Worm (Caenorhabditis elegans) whole organism, late embryonic: ENCODE results near the gene tbx-7.

Source experiments
- C38D4.7 ChIP-seq: fragments of 200-800 bp; sonication (Bioruptor generic); optimal IDR thresholded peaks from 2 replicates; lab custom pipeline; 2018; ENCODE audit warnings: mild to moderate bottlenecking, missing genetic modification characterization, moderate library complexity, missing compliant biosample characterization
- F13H6.1 ChIP-seq: sonication (generic microtip); optimal IDR thresholded peaks from 2 replicates; lab custom pipeline; 2016; ENCODE audit warnings: missing genetic modification characterization, missing compliant biosample characterization
- Y22D7AL.16 ChIP-seq: sonication (generic microtip); optimal IDR thresholded peaks from 2 replicates; lab custom pipeline; 2016; ENCODE audit warnings: missing genetic modification characterization, missing compliant biosample characterization
- ahr-1 ChIP-seq: sonication (generic microtip); optimal IDR thresholded peaks from 2 replicates; lab custom pipeline; 2016; ENCODE audit warnings: missing genetic modification characterization, missing compliant biosample characterization
- ceh-19 ChIP-seq: fragments of 200-800 bp; sonication (Bioruptor generic); optimal IDR thresholded peaks from 2 replicates; lab custom pipeline; 2018; ENCODE audit warnings: mild to moderate bottlenecking, missing genetic modification characterization, missing compliant biosample characterization
- ceh-24 ChIP-seq: sonication (generic microtip); optimal IDR thresholded peaks from 2 replicates; lab custom pipeline; 2016; ENCODE audit warnings: mild to moderate bottlenecking, missing genetic modification characterization, missing compliant biosample characterization
- ceh-30 ChIP-seq: fragments of 150-350 bp; optimal IDR thresholded peaks from 2 replicates; lab custom pipeline; 2014; ENCODE audit warnings: missing biosample characterization, missing genetic modification characterization
- ceh-34 ChIP-seq: sonication (generic microtip); optimal IDR thresholded peaks from 2 replicates; lab custom pipeline; 2016; ENCODE audit warnings: mild to moderate bottlenecking, missing genetic modification characterization, missing compliant biosample characterization
- ceh-45 ChIP-seq: fragments of 200-800 bp; sonication (Bioruptor generic); IDR thresholded peaks from 2 replicates; pipeline ENCODE4 v1.3.6; 2022; ENCODE audit warnings: missing genetic modification reagents, missing genetic modification characterization, missing compliant biosample characterization
- che-1 ChIP-seq: sonication (generic microtip); optimal IDR thresholded peaks from 2 replicates; lab custom pipeline; 2016; ENCODE audit warnings: mild to moderate bottlenecking, missing genetic modification characterization, missing compliant biosample characterization
- dmd-4 ChIP-seq: sonication (generic microtip); optimal IDR thresholded peaks from 2 replicates; lab custom pipeline; 2016; ENCODE audit warnings: borderline replicate concordance, missing genetic modification characterization, missing compliant biosample characterization
- elt-2 ChIP-seq: sonication (generic microtip); optimal IDR thresholded peaks from 2 replicates; lab custom pipeline; 2016; ENCODE audit warnings: missing genetic modification reagents, missing genetic modification characterization, missing compliant biosample characterization
- hlh-30 ChIP-seq: sonication (generic microtip); optimal IDR thresholded peaks from 2 replicates; lab custom pipeline; 2017; ENCODE audit warnings: antibody characterized with exemption, missing genetic modification characterization, missing compliant biosample characterization; ENCODE audit not compliant: insufficient read depth
- hlh-8 ChIP-seq: sonication (generic microtip); optimal IDR thresholded peaks from 2 replicates; lab custom pipeline; 2016; ENCODE audit warnings: missing genotype, missing genetic modification characterization, missing compliant biosample characterization
- npax-4 ChIP-seq: sonication (generic microtip); optimal IDR thresholded peaks from 2 replicates; lab custom pipeline; 2016; ENCODE audit warnings: missing genetic modification characterization, missing compliant biosample characterization
- pax-1 ChIP-seq: fragments of 150-350 bp; optimal IDR thresholded peaks from 2 replicates; lab custom pipeline; 2014; ENCODE audit warnings: missing biosample characterization, missing genetic modification characterization
- pha-4 ChIP-seq: fragments of 150-350 bp; optimal IDR thresholded peaks from 2 replicates; lab custom pipeline; 2018; ENCODE audit warnings: missing biosample characterization, missing genetic modification reagents, missing genetic modification characterization
- pqm-1 ChIP-seq: sonication (generic microtip); optimal IDR thresholded peaks from 2 replicates; lab custom pipeline; 2016; ENCODE audit warnings: missing genetic modification characterization, missing compliant biosample characterization
- pros-1 ChIP-seq: fragments of 150-350 bp; optimal IDR thresholded peaks from 2 replicates; lab custom pipeline; 2014; ENCODE audit warnings: missing biosample characterization, missing genetic modification reagents, missing genetic modification characterization
- ref-2 ChIP-seq: sonication (generic microtip); optimal IDR thresholded peaks from 2 replicates; lab custom pipeline; 2016; ENCODE audit warnings: missing genetic modification characterization, missing compliant biosample characterization
- rnt-1 ChIP-seq: sonication (generic microtip); optimal IDR thresholded peaks from 2 replicates; lab custom pipeline; 2016; ENCODE audit warnings: missing genetic modification characterization, missing compliant biosample characterization
- sox-2 ChIP-seq: fragments of 200-800 bp; sonication (Bioruptor generic); IDR thresholded peaks from 2 replicates; pipeline ENCODE4 v1.3.6; 2022; ENCODE audit warnings: missing genetic modification reagents, missing genetic modification characterization, missing compliant biosample characterization
- tbx-7 ChIP-seq: sonication (generic microtip); optimal IDR thresholded peaks from 2 replicates; lab custom pipeline; 2016; ENCODE audit warnings: missing genotype, missing genetic modification characterization, missing compliant biosample characterization
- ttx-3 ChIP-seq: sonication (generic microtip); optimal IDR thresholded peaks from 2 replicates; lab custom pipeline; 2016; ENCODE audit warnings: missing genetic modification reagents, missing genetic modification characterization, missing compliant biosample characterization
- unc-3 ChIP-seq, 2 experiments: fragments of 200-800 bp in 1 of 2; sonication (Bioruptor generic) in 1 of 2; sonication (generic microtip) in 1 of 2; conservative IDR thresholded peaks in 1 of 2; optimal IDR thresholded peaks in 1 of 2; 2 replicates each; pipeline versions ENCODE4 v1.3.6 to Lab custom; 2016 to 2022; ENCODE audit warnings: missing compliant biosample characterization in 2 of 2, missing genetic modification characterization in 2 of 2, missing genetic modification reagents in 1 of 2

The tbx-7 gene

ce11 chrIII:5981407-5981806, 46.9 kb downstream of the tbx-7 start:
- TF ChIP-seq npax-4 (tag; lab: Kevin White, UChicago) = no peak
- TF ChIP-seq elt-2 (tag; lab: Kevin White, UChicago) = peak; percentile 94
- no peak for TF ChIP-seq F13H6.1 (tag; lab: Kevin White, UChicago)
- TF ChIP-seq, all 69 proteins: peak for 1

- TF ChIP-seq hlh-8 (tag; lab: Kevin White, UChicago) (peak; percentile 85), pax-1 (tag; lab: Kevin White, UChicago) (peak; percentile 82), pros-1 (tag; lab: Kevin White, UChicago) (no peak)
Measured at ce11 chrIII:5980274-5980918, 47.9 kb downstream of the tbx-7 start.

- peak; percentile 1 for TF ChIP-seq ref-2 (tag; lab: Kevin White, UChicago)
- TF ChIP-seq ceh-24 (tag; lab: Kevin White, UChicago) = no peak
- no peak for TF ChIP-seq rnt-1 (tag; lab: Kevin White, UChicago)
- TF ChIP-seq pqm-1 = no peak
- TF ChIP-seq hlh-8 (tag; lab: Kevin White, UChicago) = peak; percentile 64
- no peak for TF ChIP-seq sox-2 (GFP tag; lab: Robert Waterston, UW)
- TF ChIP-seq ttx-3 (tag; lab: Kevin White, UChicago) = no peak
- no peak for TF ChIP-seq ahr-1
- no peak for TF ChIP-seq ceh-45 (GFP tag; lab: Robert Waterston, UW)
- TF ChIP-seq pha-4 (tag; lab: Kevin White, UChicago) = no peak
- TF ChIP-seq che-1 (tag; lab: Kevin White, UChicago) = no peak
- no peak for TF ChIP-seq ceh-30 (tag; lab: Kevin White, UChicago)
Measured at ce11 chrIII:5976021-5976420, 52.3 kb downstream of the tbx-7 start.

ce11 chrIII:5975005-5975730, 53.2 kb downstream of the tbx-7 start, which contains the start of gene mlp-1:
mlp-1 (minus strand) TSS chrIII:5975055.
- no peak for TF ChIP-seq ceh-34 (tag; lab: Kevin White, UChicago)
- TF ChIP-seq Y22D7AL.16 (tag; lab: Kevin White, UChicago) = no peak
- TF ChIP-seq ceh-24 (tag; lab: Kevin White, UChicago) = no peak
- TF ChIP-seq dmd-4 (tag; lab: Kevin White, UChicago) = no peak
- no peak for TF ChIP-seq unc-3 (GFP tag; conservative IDR thresholded peaks at IDR 0.05; lab: Robert Waterston, UW)
- no peak for TF ChIP-seq unc-3 (tag; optimal IDR thresholded peaks at IDR 0.05; lab: Kevin White, UChicago)
- TF ChIP-seq hlh-30 (tag; lab: Kevin White, UChicago) = no peak
- no peak for TF ChIP-seq npax-4 (tag; lab: Kevin White, UChicago)
- no peak for TF ChIP-seq ref-2 (tag; lab: Kevin White, UChicago)
- no peak for TF ChIP-seq C38D4.7 (GFP tag; lab: Kevin White, UChicago)
- no peak for TF ChIP-seq ceh-19 (GFP tag; lab: Kevin White, UChicago)
- TF ChIP-seq pax-1 (tag; lab: Kevin White, UChicago) = no peak
- TF ChIP-seq tbx-7 = no peak
